Fruit fly (Drosophila melanogaster) whole organism, pupa: ENCODE data around the gene CG16964.

Source experiments
- CG10348 ChIP-seq: fragments of 200-800 bp; sonication (Bioruptor generic); IDR thresholded peaks from 2 replicates; pipeline ENCODE4 v1.3.6; 2022; ENCODE audit warnings: missing biosample characterization, missing genetic modification characterization
- CG13204 ChIP-seq: fragments of 200-800 bp; sonication (Bioruptor generic); optimal IDR thresholded peaks from 2 replicates; lab custom pipeline; 2018; ENCODE audit warnings: missing biosample characterization, mild to moderate bottlenecking, missing genetic modification characterization, moderate library complexity
- CG15710 ChIP-seq: fragments of 200-800 bp; sonication (Bioruptor generic); optimal IDR thresholded peaks from 2 replicates; lab custom pipeline; 2018; ENCODE audit warnings: missing biosample characterization, mild to moderate bottlenecking, missing genetic modification characterization, moderate library complexity
- CG17806 ChIP-seq: fragments of 200-800 bp; sonication (Bioruptor generic); optimal IDR thresholded peaks from 2 replicates; lab custom pipeline; 2018; ENCODE audit warnings: missing biosample characterization, mild to moderate bottlenecking, missing genetic modification characterization, moderate library complexity
- CG34367 ChIP-seq: fragments of 200-800 bp; sonication (Bioruptor generic); optimal IDR thresholded peaks from 2 replicates; lab custom pipeline; 2018; ENCODE audit warnings: missing biosample characterization, mild to moderate bottlenecking, missing genetic modification characterization
- CG4496 ChIP-seq: fragments of 200-800 bp; sonication (Bioruptor generic); IDR thresholded peaks from 3 replicates; pipeline ENCODE4 v1.3.6; 2022; ENCODE audit warnings: missing biosample characterization, missing genetic modification characterization
- CG8159 ChIP-seq: fragments of 200-800 bp; sonication (Bioruptor generic); optimal IDR thresholded peaks from 3 replicates; lab custom pipeline; 2018; ENCODE audit warnings: missing biosample characterization, mild to moderate bottlenecking, missing genetic modification characterization, moderate library complexity
- CG8301 ChIP-seq: fragments of 200-800 bp; sonication (Bioruptor generic); optimal IDR thresholded peaks from 2 replicates; lab custom pipeline; 2018; ENCODE audit warnings: missing biosample characterization, mild to moderate bottlenecking, missing genetic modification characterization
- Ets98B ChIP-seq: fragments of 200-800 bp; sonication (Bioruptor generic); IDR thresholded peaks from 2 replicates; pipeline ENCODE4 v1.3.6; 2022; ENCODE audit warnings: missing biosample characterization, missing genetic modification characterization
- Pif1A ChIP-seq: fragments of 200-800 bp; sonication (Bioruptor generic); optimal IDR thresholded peaks from 3 replicates; lab custom pipeline; 2016; ENCODE audit warnings: missing biosample characterization, missing genetic modification characterization
- Pif1B ChIP-seq: fragments of 200-800 bp; sonication (Bioruptor generic); optimal IDR thresholded peaks from 3 replicates; lab custom pipeline; 2016; ENCODE audit warnings: missing biosample characterization, missing genetic modification characterization
- Snoo ChIP-seq: fragments of 200-800 bp; sonication (Bioruptor generic); optimal IDR thresholded peaks from 3 replicates; lab custom pipeline; 2017; ENCODE audit warnings: missing biosample characterization, mild to moderate bottlenecking, missing genetic modification characterization, inconsistent platforms

DNA sequence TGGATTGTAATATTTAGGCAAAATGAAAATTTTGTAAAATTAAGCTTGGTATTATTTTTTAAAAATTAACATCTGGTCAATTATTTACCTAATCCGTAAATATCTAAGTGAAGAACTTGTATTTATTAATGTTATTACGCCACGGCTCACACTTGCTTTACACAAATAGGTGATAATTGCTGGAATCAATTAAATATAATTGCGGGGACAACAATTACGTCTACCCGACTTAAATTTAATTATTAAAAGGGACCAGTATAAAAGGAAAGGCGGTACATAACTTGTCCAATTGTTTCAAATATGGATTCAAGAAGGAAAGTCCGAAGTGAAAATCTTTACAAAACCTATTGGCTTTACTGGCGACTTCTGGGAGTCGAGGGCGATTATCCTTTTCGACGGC, 13.5 kb upstream of the CG16964 start, which contains the start of gene Or33a:
- TF ChIP-seq Snoo (tag; lab: Kevin White, UChicago) (no peak), Pif1B (no peak), CG10348 (GFP tag; lab: Robert Waterston, UW) (no peak), CG17806 (tag; lab: Kevin White, UChicago) (no peak), Ets98B (no peak), CG13204 (GFP tag; lab: Kevin White, UChicago) (no peak), CG15710 (tag; lab: Kevin White, UChicago) (no peak), CG4496 (GFP tag; lab: Robert Waterston, UW) (no peak), CG8301 (tag; lab: Kevin White, UChicago) (no peak), CG34367 (tag; lab: Kevin White, UChicago) (no peak), Pif1A (no peak), CG8159 (tag; lab: Kevin White, UChicago) (no peak)
